Fruit fly (Drosophila melanogaster) whole organism, embryonic: ENCODE results near the gene CG2931.
A peak's percentile ranks its signal among the peaks of the same experiment; 100 is the strongest.

Source experiments
- CG10274 ChIP-seq: fragments of 200-800 bp; sonication (Bioruptor generic); optimal IDR thresholded peaks from 3 replicates; lab custom pipeline; 2017; ENCODE audit warnings: missing biosample characterization, mild to moderate bottlenecking, missing genetic modification characterization
- CG11093 ChIP-seq: fragments of 200-800 bp; sonication (Bioruptor generic); IDR thresholded peaks from 3 replicates; pipeline ENCODE4 v1.3.6; 2022; ENCODE audit warnings: missing biosample characterization, missing genetic modification characterization
- CG11504 ChIP-seq: fragments of 200-800 bp; sonication (Bioruptor generic); optimal IDR thresholded peaks from 3 replicates; lab custom pipeline; 2019; ENCODE audit warnings: missing biosample characterization, mild to moderate bottlenecking, missing genetic modification characterization, moderate library complexity
- CG11560 ChIP-seq: fragments of 200-800 bp; sonication (Bioruptor generic); IDR thresholded peaks from 3 replicates; pipeline ENCODE4 v1.3.6; 2022; ENCODE audit warnings: missing biosample characterization, missing genetic modification characterization
- CG1233 ChIP-seq: fragments of 200-800 bp; sonication (Bioruptor generic); optimal IDR thresholded peaks from 4 replicates; lab custom pipeline; 2018; ENCODE audit warnings: missing biosample characterization, mild to moderate bottlenecking, missing genetic modification characterization
- CG1529 ChIP-seq: fragments of 200-800 bp; sonication (Bioruptor generic); optimal IDR thresholded peaks from 3 replicates; lab custom pipeline; 2018; ENCODE audit warnings: missing biosample characterization, missing genetic modification characterization
- CG1647 ChIP-seq: fragments of 200-800 bp; sonication (Bioruptor generic); optimal IDR thresholded peaks from 3 replicates; lab custom pipeline; 2016; ENCODE audit warnings: missing biosample characterization, missing genetic modification characterization
- CG17186 ChIP-seq: fragments of 200-800 bp; sonication (Bioruptor generic); optimal IDR thresholded peaks from 3 replicates; lab custom pipeline; 2017; ENCODE audit warnings: missing biosample characterization, missing genetic modification reagents, missing genetic modification characterization
- CG17328 ChIP-seq: fragments of 200-800 bp; sonication (Bioruptor generic); IDR thresholded peaks from 2 replicates; pipeline ENCODE4 v1.3.6; 2022; ENCODE audit warnings: missing biosample characterization, missing genetic modification characterization
- CG17385 ChIP-seq: fragments of 200-800 bp; sonication (Bioruptor generic); optimal IDR thresholded peaks from 3 replicates; lab custom pipeline; 2018; ENCODE audit warnings: missing biosample characterization, mild to moderate bottlenecking, missing genetic modification characterization
- CG18599 ChIP-seq: fragments of 200-800 bp; sonication (Bioruptor generic); optimal IDR thresholded peaks from 3 replicates; lab custom pipeline; 2017; ENCODE audit warnings: missing biosample characterization, missing genetic modification characterization, mild to moderate bottlenecking, moderate library complexity, missing genetic modification reagents
- CG2120 ChIP-seq: fragments of 200-800 bp; sonication (Bioruptor generic); optimal IDR thresholded peaks from 3 replicates; lab custom pipeline; 2016; ENCODE audit warnings: missing biosample characterization, missing genetic modification characterization
- CG2199 ChIP-seq: fragments of 200-800 bp; sonication (Bioruptor generic); IDR thresholded peaks from 3 replicates; pipeline ENCODE4 v1.3.6; 2022; ENCODE audit warnings: missing biosample characterization, missing genetic modification characterization
- CG2678 ChIP-seq: fragments of 200-800 bp; sonication (Bioruptor generic); optimal IDR thresholded peaks from 3 replicates; lab custom pipeline; 2019; ENCODE audit warnings: missing biosample characterization, mild to moderate bottlenecking, missing genetic modification characterization, moderate library complexity
- CG30431 ChIP-seq: fragments of 200-800 bp; sonication (Bioruptor generic); optimal IDR thresholded peaks from 2 replicates; lab custom pipeline; 2017; ENCODE audit warnings: missing biosample characterization, missing genetic modification characterization
- CG31365 ChIP-seq: fragments of 200-800 bp; sonication (Bioruptor generic); optimal IDR thresholded peaks from 2 replicates; lab custom pipeline; 2018; ENCODE audit warnings: missing biosample characterization, mild to moderate bottlenecking, missing genetic modification characterization
- CG3163 ChIP-seq: fragments of 200-800 bp; sonication (Bioruptor generic); optimal IDR thresholded peaks from 3 replicates; lab custom pipeline; 2016; ENCODE audit warnings: missing biosample characterization, missing genetic modification characterization
- CG32772 ChIP-seq: fragments of 200-800 bp; sonication (Bioruptor generic); IDR thresholded peaks from 2 replicates; pipeline ENCODE4 v1.3.6; 2022; ENCODE audit warnings: missing biosample characterization, missing genetic modification characterization
- CG3281 ChIP-seq: fragments of 200-800 bp; sonication (Bioruptor generic); optimal IDR thresholded peaks from 3 replicates; lab custom pipeline; 2017; ENCODE audit warnings: missing biosample characterization, mild to moderate bottlenecking, missing genetic modification characterization
- CG33557 ChIP-seq: fragments of 200-800 bp; sonication (Bioruptor generic); optimal IDR thresholded peaks from 2 replicates; lab custom pipeline; 2019; ENCODE audit warnings: missing biosample characterization, mild to moderate bottlenecking, missing genetic modification characterization, moderate library complexity
- CG4404 ChIP-seq: fragments of 200-800 bp; sonication (Bioruptor generic); IDR thresholded peaks from 2 replicates; pipeline ENCODE4 v1.3.6; 2022; ENCODE audit warnings: missing biosample characterization, missing genetic modification characterization
- CG6813 ChIP-seq: fragments of 200-800 bp; sonication (Bioruptor generic); optimal IDR thresholded peaks from 2 replicates; lab custom pipeline; 2017; ENCODE audit warnings: missing biosample characterization, missing genetic modification characterization, mild to moderate bottlenecking, moderate library complexity, missing genetic modification reagents
- CG9437 ChIP-seq: fragments of 200-800 bp; sonication (Bioruptor generic); optimal IDR thresholded peaks from 2 replicates; lab custom pipeline; 2018; ENCODE audit warnings: missing biosample characterization, mild to moderate bottlenecking, missing genetic modification characterization
- CG9727 ChIP-seq: fragments of 200-800 bp; sonication (Bioruptor generic); optimal IDR thresholded peaks from 3 replicates; lab custom pipeline; 2017; ENCODE audit warnings: missing biosample characterization, mild to moderate bottlenecking, missing genetic modification characterization
- CTCF ChIP-seq: fragments of 200-800 bp; sonication (Bioruptor generic); optimal IDR thresholded peaks from 2 replicates; lab custom pipeline; 2017; ENCODE audit warnings: missing biosample characterization, mild to moderate bottlenecking, missing genetic modification characterization, moderate library complexity
- D19B ChIP-seq: fragments of 200-800 bp; sonication (Bioruptor generic); optimal IDR thresholded peaks from 2 replicates; lab custom pipeline; 2017; ENCODE audit warnings: missing biosample characterization, mild to moderate bottlenecking, missing genetic modification characterization
- Dad ChIP-seq: fragments of 200-800 bp; sonication (Bioruptor generic); optimal IDR thresholded peaks from 3 replicates; lab custom pipeline; 2016; ENCODE audit warnings: missing biosample characterization, missing genetic modification characterization
- Ets97D ChIP-seq: fragments of 200-800 bp; sonication (Bioruptor generic); optimal IDR thresholded peaks from 3 replicates; lab custom pipeline; 2016; ENCODE audit warnings: missing biosample characterization, missing genetic modification characterization
- Gsc ChIP-seq: fragments of 200-800 bp; sonication (Bioruptor generic); IDR thresholded peaks from 2 replicates; pipeline ENCODE4 v1.3.6; 2022; ENCODE audit warnings: missing biosample characterization, missing genetic modification characterization
- Hmr ChIP-seq: fragments of 200-800 bp; sonication (Bioruptor generic); optimal IDR thresholded peaks from 3 replicates; lab custom pipeline; 2017; ENCODE audit warnings: mild to moderate bottlenecking, missing biosample characterization, missing genetic modification reagents, missing genetic modification characterization
- Hr51 ChIP-seq, 2 experiments: fragments of 200-800 bp; sonication (Bioruptor generic); optimal IDR thresholded peaks; 2 replicates in 1 of 2; 3 replicates in 1 of 2; lab custom pipeline; 2016 to 2018; ENCODE audit warnings: missing biosample characterization in 2 of 2, missing genetic modification characterization in 2 of 2, mild to moderate bottlenecking in 1 of 2, moderate library complexity in 1 of 2
- Lpt ChIP-seq: fragments of >200 bp; optimal IDR thresholded peaks from 2 replicates; lab custom pipeline; 2018; ENCODE audit warnings: missing biosample characterization, missing genetic modification characterization
- NK7.1 ChIP-seq: fragments of 200-800 bp; sonication (Bioruptor generic); optimal IDR thresholded peaks from 3 replicates; lab custom pipeline; 2016; ENCODE audit warnings: missing biosample characterization, missing genetic modification characterization
- Neu2 ChIP-seq: fragments of 200-800 bp; sonication (Bioruptor generic); optimal IDR thresholded peaks from 3 replicates; lab custom pipeline; 2016; ENCODE audit warnings: missing biosample characterization, missing genetic modification characterization, borderline replicate concordance
- Nf-YB ChIP-seq: fragments of 200-800 bp; sonication (Bioruptor generic); optimal IDR thresholded peaks from 3 replicates; lab custom pipeline; 2019; ENCODE audit warnings: missing biosample characterization, mild to moderate bottlenecking, missing genetic modification characterization, moderate library complexity
- Poxn ChIP-seq: fragments of 200-800 bp; sonication (Bioruptor generic); IDR thresholded peaks from 2 replicates; pipeline ENCODE4 v1.3.6; 2022; ENCODE audit warnings: missing biosample characterization, missing genetic modification characterization
- cato ChIP-seq: fragments of 200-800 bp; sonication (Bioruptor generic); optimal IDR thresholded peaks from 2 replicates; lab custom pipeline; 2016; ENCODE audit warnings: missing biosample characterization, missing genetic modification characterization, borderline replicate concordance
- chif ChIP-seq, 2 experiments: fragments of 200-800 bp; sonication (Bioruptor generic); optimal IDR thresholded peaks; 3 replicates each; lab custom pipeline; 2016; ENCODE audit warnings: missing biosample characterization in 2 of 2, missing genetic modification characterization in 2 of 2
- danr ChIP-seq: fragments of 200-800 bp; sonication (Bioruptor generic); IDR thresholded peaks from 2 replicates; pipeline ENCODE4 v1.3.6; 2022; ENCODE audit warnings: missing biosample characterization, missing genetic modification characterization
- h ChIP-seq: fragments of >200 bp; optimal IDR thresholded peaks from 2 replicates; lab custom pipeline; 2017
- maf-S ChIP-seq: fragments of 200-800 bp; sonication (Bioruptor generic); optimal IDR thresholded peaks from 2 replicates; lab custom pipeline; 2016; ENCODE audit warnings: missing biosample characterization, missing genetic modification characterization
- nom ChIP-seq: fragments of 200-800 bp; sonication (Bioruptor generic); optimal IDR thresholded peaks from 2 replicates; lab custom pipeline; 2017; ENCODE audit warnings: missing biosample characterization, missing genetic modification characterization, mild to moderate bottlenecking, moderate library complexity, missing genetic modification reagents
- odd ChIP-seq: fragments of 200-800 bp; sonication (Bioruptor generic); optimal IDR thresholded peaks from 2 replicates; lab custom pipeline; 2017; ENCODE audit warnings: missing biosample characterization, mild to moderate bottlenecking, missing genetic modification characterization
- pb ChIP-seq: fragments of 200-800 bp; sonication (Bioruptor generic); optimal IDR thresholded peaks from 3 replicates; lab custom pipeline; 2016; ENCODE audit warnings: missing biosample characterization, missing genetic modification characterization
- pfk ChIP-seq: fragments of 200-800 bp; sonication (Bioruptor generic); optimal IDR thresholded peaks from 2 replicates; lab custom pipeline; 2018; ENCODE audit warnings: missing biosample characterization, mild to moderate bottlenecking, missing genetic modification characterization, moderate library complexity
- sc ChIP-seq, 3 experiments: fragments of >200 bp in 2 of 3; fragments of 200-800 bp in 1 of 3; sonication (Bioruptor generic) in 1 of 3; optimal IDR thresholded peaks; 2 replicates in 2 of 3; 3 replicates in 1 of 3; lab custom pipeline; 2017; ENCODE audit warnings: mild to moderate bottlenecking in 1 of 3, missing biosample characterization in 1 of 3, missing genetic modification characterization in 1 of 3, missing genetic modification reagents in 1 of 3
- seq ChIP-seq: fragments of 200-800 bp; sonication (Bioruptor generic); IDR thresholded peaks from 2 replicates; pipeline ENCODE4 v1.3.6; 2022; ENCODE audit warnings: missing biosample characterization, missing genetic modification characterization
- stwl ChIP-seq: fragments of 200-800 bp; sonication (Bioruptor generic); optimal IDR thresholded peaks from 3 replicates; lab custom pipeline; 2018; ENCODE audit warnings: missing biosample characterization, mild to moderate bottlenecking, missing genetic modification characterization, moderate library complexity
- tgo ChIP-seq: fragments of 200-800 bp; sonication (Bioruptor generic); IDR thresholded peaks from 3 replicates; pipeline ENCODE4 v1.3.6; 2022; ENCODE audit warnings: missing biosample characterization, missing genetic modification characterization
- unc-4 ChIP-seq: fragments of 200-800 bp; sonication (Bioruptor generic); IDR thresholded peaks from 2 replicates; pipeline ENCODE4 v1.3.6; 2022; ENCODE audit warnings: missing biosample characterization, missing genetic modification characterization; ENCODE audit not compliant: partially characterized antibody
- wor ChIP-seq: fragments of 200-800 bp; sonication (Bioruptor generic); IDR thresholded peaks from 2 replicates; pipeline ENCODE4 v1.3.6; 2022; ENCODE audit warnings: missing biosample characterization, missing genetic modification characterization

The CG2931 gene

dm6 chr3R:5565623-5566022 lies 2.8 kb downstream of the CG2931 start (continued):
- TF ChIP-seq NK7.1 (GFP tag; lab: Kevin White, UChicago) (peak; percentile 58), h (lab: Kevin White, UChicago) (no peak), chif (GFP tag; optimal IDR thresholded peaks at IDR 0.05; lab: Kevin White, UChicago) (peak; percentile 46 to 70), CG11560 (tag; lab: Robert Waterston, UW) (peak; percentile 55; the same call in 1 of the 3 replicates), CG33557 (GFP tag; lab: Kevin White, UChicago) (no peak), CG32772 (GFP tag; lab: Robert Waterston, UW) (peak; percentile 90), CG18599 (peak; percentile 91), CG9727 (GFP tag; lab: Kevin White, UChicago) (peak; percentile 77), CG17186 (no peak), CTCF (GFP tag; lab: Kevin White, UChicago) (peak; percentile 14), Lpt (no peak), Hmr (GFP tag; lab: Kevin White, UChicago) (peak; percentile 88), Dad (GFP tag; lab: Kevin White, UChicago) (peak; percentile 62), D19B (peak; percentile 57), Ets97D (GFP tag; lab: Kevin White, UChicago) (peak; percentile 38), sc (optimal IDR thresholded peaks at IDR 0.05; lab: Kevin White, UChicago) (no peak), sc (GFP tag; optimal IDR thresholded peaks at IDR 0.05; lab: Kevin White, UChicago) (peak; percentile 74), tgo (peak; percentile 90), CG2199 (GFP tag; lab: Robert Waterston, UW) (no peak), pfk (GFP tag; lab: Kevin White, UChicago) (no peak), Poxn (peak; percentile 33; the same call in 1 of the 2 replicates), unc-4 (GFP tag; lab: Robert Waterston, UW) (no peak), CG1647 (peak; percentile 35), CG17328 (GFP tag; lab: Robert Waterston, UW) (peak; percentile 80), stwl (tag; lab: Kevin White, UChicago) (no peak), CG3281 (GFP tag; lab: Kevin White, UChicago) (peak; percentile 75), CG3163 (GFP tag; lab: Kevin White, UChicago) (peak; percentile 44), CG4404 (GFP tag; lab: Robert Waterston, UW) (peak; percentile 52), Hr51 (GFP tag; optimal IDR thresholded peaks at IDR 0.05; lab: Kevin White, UChicago) (peak in 1 of 2 experiments; percentile 73), CG30431 (GFP tag; lab: Kevin White, UChicago) (peak; percentile 54), CG11093 (GFP tag; lab: Robert Waterston, UW) (peak; percentile 49; the same call in 1 of the 3 replicates), CG2678 (peak; percentile 87), Gsc (GFP tag; lab: Robert Waterston, UW) (0 out of 2 replicates have a peak, but pooled peaks have one; percentile 35), CG6813 (GFP tag; lab: Kevin White, UChicago) (peak; percentile 76), cato (GFP tag; lab: Kevin White, UChicago) (no peak), wor (peak; percentile 75), nom (GFP tag; lab: Kevin White, UChicago) (no peak), CG1233 (peak; percentile 77), CG1529 (GFP tag; lab: Kevin White, UChicago) (peak; percentile 70), danr (GFP tag; lab: Robert Waterston, UW) (peak; percentile 67; the same call in 1 of the 2 replicates), odd (peak; percentile 57), maf-S (peak; percentile 59), CG10274 (peak; percentile 36), CG31365 (tag; lab: Kevin White, UChicago) (peak; percentile 51), CG2120 (GFP tag; lab: Kevin White, UChicago) (peak; percentile 88), Nf-YB (peak; percentile 25), seq (peak; percentile 84), CG11504 (tag; lab: Kevin White, UChicago) (peak; percentile 88), Neu2 (GFP tag; lab: Kevin White, UChicago) (no peak), pb (GFP tag; lab: Kevin White, UChicago) (peak; percentile 41), CG17385 (GFP tag; lab: Kevin White, UChicago) (peak; percentile 83), CG9437 (GFP tag; lab: Kevin White, UChicago) (peak; percentile 69)
